Worm (Caenorhabditis elegans) whole organism, midembryonic: Measurements from ENCODE around the gene K01D12.5.

Experiments
- T22C8.4 ChIP-seq: fragments of 200-800 bp; sonication (Bioruptor generic); IDR thresholded peaks from 2 replicates; pipeline ENCODE4 v1.3.6; 2022; ENCODE audit warnings: missing genetic modification characterization, missing compliant biosample characterization
- flt-1 ChIP-seq: fragments of 200-800 bp; sonication (Bioruptor generic); IDR thresholded peaks from 2 replicates; pipeline ENCODE4 v1.3.6; 2022; ENCODE audit warnings: missing genetic modification characterization, missing compliant biosample characterization

DNA sequence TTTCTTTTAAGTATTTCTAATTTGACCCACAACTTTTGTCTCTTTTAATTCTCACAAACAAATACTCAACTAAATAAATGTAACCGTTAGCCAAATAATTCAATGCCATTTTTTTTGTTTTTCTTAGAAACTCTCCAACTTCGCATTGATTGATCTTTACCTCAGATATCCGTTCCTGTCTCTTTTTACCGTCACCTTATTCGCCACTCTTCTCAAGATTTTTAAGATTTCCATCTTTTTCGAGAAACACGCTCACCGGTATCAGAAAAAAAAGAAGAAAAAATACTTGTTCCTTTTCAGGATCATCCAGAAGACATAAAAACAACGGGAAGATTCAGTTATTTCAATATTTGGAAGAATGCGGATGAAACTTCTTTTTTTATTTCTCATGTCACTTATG, 39.3 kb upstream of the K01D12.5 start, which contains the start of gene F23H12.5:
- no peak for TF ChIP-seq flt-1 (GFP tag; lab: Robert Waterston, UW)
- TF ChIP-seq T22C8.4 (GFP tag; lab: Robert Waterston, UW): no peak
